Worm (Caenorhabditis elegans) whole organism, young adult: ENCODE data around the gene K09H11.9.

ENCODE experiments used
- F39B2.1 ChIP-seq: fragments of 200-800 bp; sonication (Bioruptor generic); IDR thresholded peaks from 2 replicates; pipeline ENCODE4 v1.3.6; 2022; ENCODE audit warnings: missing genetic modification reagents, missing genetic modification characterization, missing compliant biosample characterization
- F49E8.2 ChIP-seq: sonication (generic microtip); optimal IDR thresholded peaks from 3 replicates; lab custom pipeline; 2017; ENCODE audit warnings: missing genetic modification characterization, mild to moderate bottlenecking, missing compliant biosample characterization, antibody characterized with exemption, moderate library complexity; ENCODE audit not compliant: insufficient read depth
- Y79H2A.3 ChIP-seq: fragments of 200-800 bp; sonication (Bioruptor generic); conservative IDR thresholded peaks from 2 replicates; pipeline ENCODE4 v1.3.6; 2022; ENCODE audit warnings: missing genetic modification reagents, missing genetic modification characterization, missing compliant biosample characterization
- ama-1 ChIP-seq, 3 experiments: fragments of 150-350 bp in 1 of 3; sonication (generic microtip) in 2 of 3; optimal IDR thresholded peaks; 2 replicates each; lab custom pipeline; 2014 to 2018; ENCODE audit warnings: missing biosample characterization in 2 of 3, missing genetic modification characterization in 2 of 3, missing genetic modification reagents in 2 of 3
- athp-1 ChIP-seq: sonication (generic microtip); optimal IDR thresholded peaks from 2 replicates; lab custom pipeline; 2017; ENCODE audit warnings: mild to moderate bottlenecking, missing genetic modification characterization, missing compliant biosample characterization
- ccch-3 ChIP-seq: fragments of 200-800 bp; sonication (Bioruptor generic); optimal IDR thresholded peaks from 2 replicates; lab custom pipeline; 2018; ENCODE audit warnings: mild to moderate bottlenecking, missing genetic modification characterization, missing compliant biosample characterization
- ekl-4 ChIP-seq: fragments of 200-800 bp; sonication (Bioruptor generic); IDR thresholded peaks from 2 replicates; pipeline ENCODE4 v1.3.6; 2022; ENCODE audit warnings: missing genetic modification reagents, missing genetic modification characterization, missing compliant biosample characterization
- let-607 ChIP-seq, 2 experiments: fragments of 200-800 bp in 1 of 2; sonication (Bioruptor generic) in 1 of 2; sonication (generic microtip) in 1 of 2; optimal IDR thresholded peaks; 2 replicates each; lab custom pipeline; 2016 to 2018; ENCODE audit warnings: mild to moderate bottlenecking in 2 of 2, missing compliant biosample characterization in 2 of 2, missing genetic modification characterization in 2 of 2, moderate library complexity in 2 of 2, missing genotype in 1 of 2
- nhr-90 ChIP-seq: sonication (generic microtip); optimal IDR thresholded peaks from 2 replicates; lab custom pipeline; 2016; ENCODE audit warnings: missing genotype, mild to moderate bottlenecking, missing genetic modification characterization, missing compliant biosample characterization
- snpc-4 ChIP-seq, 5 experiments: fragments of 150-350 bp in 1 of 5; sonication (generic microtip) in 4 of 5; optimal IDR thresholded peaks; 2 replicates each; lab custom pipeline; 2014 to 2018; ENCODE audit warnings: missing genetic modification characterization in 5 of 5, missing biosample characterization in 3 of 5, antibody characterized with exemption in 2 of 5, mild to moderate bottlenecking in 2 of 5, missing compliant biosample characterization in 2 of 5, missing genotype in 2 of 5, moderate library complexity in 2 of 5, missing genetic modification reagents in 1 of 5
- unc-62 ChIP-seq: fragments of 150-350 bp; optimal IDR thresholded peaks from 2 replicates; lab custom pipeline; 2014; ENCODE audit warnings: missing biosample characterization, missing genetic modification reagents, missing genetic modification characterization
- xnd-1 ChIP-seq: sonication (generic microtip); optimal IDR thresholded peaks from 2 replicates; lab custom pipeline; 2016; ENCODE audit warnings: missing genotype, missing genetic modification reagents, missing genetic modification characterization, missing compliant biosample characterization

DNA sequence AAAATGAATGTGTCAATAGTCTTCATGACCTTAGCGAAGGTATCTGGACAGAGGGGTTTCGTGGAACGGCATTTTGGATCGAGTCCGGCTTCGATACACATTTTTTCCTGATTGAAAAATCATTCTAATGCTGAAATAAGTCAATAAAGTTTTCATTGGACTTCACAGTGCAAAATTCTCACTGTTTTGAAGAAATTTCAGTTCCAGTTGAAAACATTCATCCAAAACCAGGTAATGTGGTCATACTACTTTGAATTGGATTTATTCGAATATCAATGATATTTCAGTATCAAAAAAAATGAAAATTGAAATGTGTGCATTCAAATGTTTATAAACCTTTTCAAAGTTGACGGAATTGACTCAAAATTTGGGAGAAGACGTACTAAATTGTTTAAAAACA, 37.0 kb upstream of the K09H11.9 start, which contains the start of gene pgph-1:
- no peak for TF ChIP-seq F39B2.1 (GFP tag; lab: Robert Waterston, UW)
- TF ChIP-seq F49E8.2 (tag; lab: Kevin White, UChicago): no peak
- no peak for TF ChIP-seq let-607 (tag; optimal IDR thresholded peaks at IDR 0.05; lab: Kevin White, UChicago)
- TF ChIP-seq ekl-4 (GFP tag; lab: Robert Waterston, UW): no peak
- no peak for TF ChIP-seq ama-1 (optimal IDR thresholded peaks at IDR 0.05; lab: Kevin White, UChicago)
- no peak for TF ChIP-seq ama-1 (GFP tag; optimal IDR thresholded peaks at IDR 0.05; lab: Kevin White, UChicago)
- TF ChIP-seq unc-62 (GFP tag; lab: Kevin White, UChicago): no peak
- no peak for TF ChIP-seq snpc-4 (GFP tag; optimal IDR thresholded peaks at IDR 0.05; lab: Kevin White, UChicago)
- TF ChIP-seq snpc-4 (tag; optimal IDR thresholded peaks at IDR 0.05; lab: Kevin White, UChicago): no peak
- no peak for TF ChIP-seq Y79H2A.3
- no peak for TF ChIP-seq nhr-90 (tag; lab: Kevin White, UChicago)
- no peak for TF ChIP-seq ccch-3 (GFP tag; lab: Kevin White, UChicago)
- no peak for TF ChIP-seq xnd-1
- TF ChIP-seq athp-1 (tag; lab: Kevin White, UChicago): no peak
